Fruit fly (Drosophila melanogaster): ENCODE measurements around the gene CG14641.
A peak's percentile ranks its signal among the peaks of the same experiment; 100 is the strongest.

Gene CG14641

dm6 chr3R:4220780-4221179, 11.4 kb downstream of the CG14641 start (continued):
- TF ChIP-seq Hmr (GFP tag; optimal IDR thresholded peaks at IDR 0.05) (peak; percentile 74), chn (GFP tag; optimal IDR thresholded peaks at IDR 0.05) (peak; percentile 25), Fer1 (GFP tag; optimal IDR thresholded peaks at IDR 0.05) (peak; percentile 27), CG15514 (GFP tag; optimal IDR thresholded peaks at IDR 0.05) (peak; percentile 100), da (GFP tag; optimal IDR thresholded peaks at IDR 0.05) (no peak), Sin3A (optimal IDR thresholded peaks at IDR 0.05) (peak; percentile 73), pho (GFP tag; optimal IDR thresholded peaks at IDR 0.05) (peak; percentile 0), stwl (tag; optimal IDR thresholded peaks at IDR 0.05) (peak; percentile 58), CG33557 (GFP tag; optimal IDR thresholded peaks at IDR 0.05) (no peak), CG13624 (GFP tag; optimal IDR thresholded peaks at IDR 0.05) (peak; percentile 70), CG11504 (tag; optimal IDR thresholded peaks at IDR 0.05) (no peak), esg (GFP tag; conservative IDR thresholded peaks at IDR 0.05) (no peak), Dek (tag; optimal IDR thresholded peaks at IDR 0.05) (peak; percentile 45), CG16813 (GFP tag; IDR thresholded peaks at IDR 0.05; ENCODE audit: partially characterized antibody) (peak; percentile 98), jing (GFP tag; optimal IDR thresholded peaks at IDR 0.05) (no peak), Dad (GFP tag; optimal IDR thresholded peaks at IDR 0.05) (peak; percentile 57), ewg (GFP tag; optimal IDR thresholded peaks at IDR 0.05) (peak; percentile 76), CG4424 (GFP tag; optimal IDR thresholded peaks at IDR 0.05) (no peak), ken (GFP tag; IDR thresholded peaks at IDR 0.05) (no peak), D19A (tag; optimal IDR thresholded peaks at IDR 0.05) (no peak), CG10654 (GFP tag; optimal IDR thresholded peaks at IDR 0.05) (peak; percentile 8), CG7928 (GFP tag; optimal IDR thresholded peaks at IDR 0.05) (peak; percentile 99), gro (GFP tag; optimal IDR thresholded peaks at IDR 0.05) (peak; percentile 47), pzg (GFP tag; optimal IDR thresholded peaks at IDR 0.05) (peak; percentile 97), ci (GFP tag; IDR thresholded peaks at IDR 0.05) (peak; percentile 48; the same call in 2 of the 3 replicates), CG15696 (tag; optimal IDR thresholded peaks at IDR 0.05) (peak; percentile 7), fd3F (GFP tag; optimal IDR thresholded peaks at IDR 0.05) (no peak), CG7786 (GFP tag; optimal IDR thresholded peaks at IDR 0.05) (peak; percentile 36), NFAT (GFP tag; IDR thresholded peaks at IDR 0.05) (peak; percentile 53), Dip2 (GFP tag; IDR thresholded peaks at IDR 0.05) (no peak), NC2β (GFP tag; optimal IDR thresholded peaks at IDR 0.05) (peak; percentile 43), Atf6 (GFP tag; IDR thresholded peaks at IDR 0.05) (no peak), shn (GFP tag; optimal IDR thresholded peaks at IDR 0.05) (peak; percentile 35), gsb (GFP tag; IDR thresholded peaks at IDR 0.05) (no peak), sens (GFP tag) (peak; percentile 73), CG1647 (GFP tag; optimal IDR thresholded peaks at IDR 0.05) (peak; percentile 15), vnd (GFP tag; IDR thresholded peaks at IDR 0.05; ENCODE audit: partially characterized antibody) (peak; percentile 97), CG2199 (GFP tag; IDR thresholded peaks at IDR 0.05) (0 out of 3 replicates have a peak, but pooled peaks have one; percentile 76), tx (GFP tag; optimal IDR thresholded peaks at IDR 0.05) (no peak), B-H2 (GFP tag; optimal IDR thresholded peaks at IDR 0.05) (peak; percentile 62), al (GFP tag; IDR thresholded peaks at IDR 0.05) (0 out of 2 replicates have a peak, but pooled peaks have one; percentile 10), sug (tag; optimal IDR thresholded peaks at IDR 0.05) (peak; percentile 52), pb (GFP tag; optimal IDR thresholded peaks at IDR 0.05) (no peak), luna (GFP tag; optimal IDR thresholded peaks at IDR 0.05) (peak; percentile 45), Sry-δ (GFP tag; optimal IDR thresholded peaks at IDR 0.05) (peak; percentile 88), Trl (optimal IDR thresholded peaks at IDR 0.05) (no peak), Trl (GFP tag; optimal IDR thresholded peaks at IDR 0.05) (peak; percentile 43), CG9817 (tag; optimal IDR thresholded peaks at IDR 0.05) (peak; percentile 25), CG2875 (GFP tag; optimal IDR thresholded peaks at IDR 0.05) (no peak), jigr1 (GFP tag; IDR thresholded peaks at IDR 0.05) (no peak), BtbVII (GFP tag; optimal IDR thresholded peaks at IDR 0.05) (no peak), E2f2 (GFP tag; IDR thresholded peaks at IDR 0.05) (peak; percentile 99), Ptx1 (GFP tag; IDR thresholded peaks at IDR 0.05) (peak; percentile 45)

Measured in whole organism, embryonic.